Fruit fly (Drosophila melanogaster) whole organism, embryonic: Measurements from ENCODE around the gene CG42749.

Experiments used
- Abd-B ChIP-seq: fragments of 200-800 bp; sonication (Bioruptor generic); optimal IDR thresholded peaks from 2 replicates; lab custom pipeline; 2018; ENCODE audit warnings: missing biosample characterization, mild to moderate bottlenecking, missing genetic modification characterization, moderate library complexity
- Bdp1 ChIP-seq: fragments of 200-800 bp; sonication (Bioruptor generic); optimal IDR thresholded peaks from 3 replicates; lab custom pipeline; 2016; ENCODE audit warnings: missing biosample characterization, missing genetic modification characterization
- Blimp-1 ChIP-seq: fragments of 200-800 bp; sonication (Bioruptor generic); optimal IDR thresholded peaks from 3 replicates; lab custom pipeline; 2018; ENCODE audit warnings: missing biosample characterization, missing genetic modification characterization, mild to moderate bottlenecking, moderate library complexity, missing genetic modification reagents
- CG10565 ChIP-seq: fragments of 200-800 bp; sonication (Bioruptor generic); optimal IDR thresholded peaks from 3 replicates; lab custom pipeline; 2016; ENCODE audit warnings: missing biosample characterization, mild to moderate bottlenecking, missing genetic modification characterization
- CG11504 ChIP-seq: fragments of 200-800 bp; sonication (Bioruptor generic); optimal IDR thresholded peaks from 3 replicates; lab custom pipeline; 2019; ENCODE audit warnings: missing biosample characterization, mild to moderate bottlenecking, missing genetic modification characterization, moderate library complexity
- CG11695 ChIP-seq: fragments of 200-800 bp; sonication (Bioruptor generic); IDR thresholded peaks from 3 replicates; pipeline ENCODE4 v1.3.6; 2022; ENCODE audit warnings: missing biosample characterization, missing genetic modification characterization
- CG13123 ChIP-seq: fragments of 200-800 bp; sonication (Bioruptor generic); optimal IDR thresholded peaks from 2 replicates; lab custom pipeline; 2016; ENCODE audit warnings: missing biosample characterization, missing genetic modification characterization
- CG14050 ChIP-seq: fragments of 200-800 bp; sonication (Bioruptor generic); IDR thresholded peaks from 3 replicates; pipeline ENCODE4 v1.3.6; 2022; ENCODE audit warnings: missing biosample characterization, missing genetic modification characterization
- CG15011 ChIP-seq: fragments of 200-800 bp; sonication (Bioruptor generic); optimal IDR thresholded peaks from 3 replicates; lab custom pipeline; 2018; ENCODE audit warnings: missing biosample characterization, mild to moderate bottlenecking, missing genetic modification characterization
- CG15269 ChIP-seq: fragments of 200-800 bp; sonication (Bioruptor generic); optimal IDR thresholded peaks from 2 replicates; lab custom pipeline; 2018; ENCODE audit warnings: missing biosample characterization, mild to moderate bottlenecking, missing genetic modification characterization, moderate library complexity
- CG17568 ChIP-seq: fragments of 200-800 bp; sonication (Bioruptor generic); optimal IDR thresholded peaks from 2 replicates; lab custom pipeline; 2018; ENCODE audit warnings: missing biosample characterization, mild to moderate bottlenecking, missing genetic modification characterization, moderate library complexity
- CG18476 ChIP-seq: fragments of 200-800 bp; sonication (Bioruptor generic); optimal IDR thresholded peaks from 2 replicates; lab custom pipeline; 2016; ENCODE audit warnings: missing biosample characterization, mild to moderate bottlenecking, missing genetic modification characterization
- CG2712 ChIP-seq: fragments of 200-800 bp; optimal IDR thresholded peaks from 3 replicates; lab custom pipeline; 2019; ENCODE audit warnings: missing biosample characterization, mild to moderate bottlenecking, missing genetic modification characterization, moderate library complexity
- CG33557 ChIP-seq: fragments of 200-800 bp; sonication (Bioruptor generic); optimal IDR thresholded peaks from 2 replicates; lab custom pipeline; 2019; ENCODE audit warnings: missing biosample characterization, mild to moderate bottlenecking, missing genetic modification characterization, moderate library complexity
- CG34422 ChIP-seq: fragments of 200-800 bp; sonication (Bioruptor generic); IDR thresholded peaks from 3 replicates; pipeline ENCODE4 v1.3.6; 2022; ENCODE audit warnings: missing biosample characterization, missing genetic modification characterization
- CG4820 ChIP-seq: fragments of 200-800 bp; sonication (Bioruptor generic); optimal IDR thresholded peaks from 3 replicates; lab custom pipeline; 2016; ENCODE audit warnings: missing biosample characterization, missing genetic modification characterization
- CG5245 ChIP-seq: fragments of 200-800 bp; sonication (Bioruptor generic); optimal IDR thresholded peaks from 3 replicates; lab custom pipeline; 2016; ENCODE audit warnings: missing biosample characterization, missing genetic modification characterization
- CG6791 ChIP-seq: fragments of 200-800 bp; sonication (Bioruptor generic); IDR thresholded peaks from 3 replicates; pipeline ENCODE4 v1.3.6; 2022; ENCODE audit warnings: missing biosample characterization, missing genetic modification characterization; ENCODE audit not compliant: partially characterized antibody
- CG9215 ChIP-seq: fragments of 200-800 bp; sonication (Bioruptor generic); IDR thresholded peaks from 2 replicates; pipeline ENCODE4 v1.3.6; 2022; ENCODE audit warnings: missing biosample characterization, missing genetic modification characterization
- CG9817 ChIP-seq: fragments of 200-800 bp; sonication (Bioruptor generic); optimal IDR thresholded peaks from 2 replicates; lab custom pipeline; 2018; ENCODE audit warnings: missing biosample characterization, mild to moderate bottlenecking, missing genetic modification characterization, moderate library complexity
- Chrac-16 ChIP-seq: fragments of 200-800 bp; sonication (Bioruptor generic); optimal IDR thresholded peaks from 3 replicates; lab custom pipeline; 2016; ENCODE audit warnings: missing biosample characterization, missing genetic modification characterization
- Dfd ChIP-seq, 2 experiments: fragments of >200 bp; optimal IDR thresholded peaks; 2 replicates each; lab custom pipeline; 2017; ENCODE audit warnings: missing biosample characterization in 2 of 2, missing genetic modification characterization in 2 of 2
- Dip2 ChIP-seq: fragments of 200-800 bp; sonication (Bioruptor generic); IDR thresholded peaks from 2 replicates; pipeline ENCODE4 v1.3.6; 2022; ENCODE audit warnings: missing biosample characterization, missing genetic modification characterization
- Dll ChIP-seq: fragments of 200-800 bp; sonication (Bioruptor generic); IDR thresholded peaks from 4 replicates; pipeline ENCODE4 v1.3.6; 2022; ENCODE audit warnings: missing biosample characterization, missing genetic modification characterization; ENCODE audit not compliant: partially characterized antibody
- Dref ChIP-seq: fragments of 200-800 bp; sonication (Bioruptor generic); IDR thresholded peaks from 2 replicates; pipeline ENCODE4 v1.3.6; 2022; ENCODE audit warnings: missing biosample characterization, missing genetic modification characterization
- E2f2 ChIP-seq: fragments of 200-800 bp; sonication (Bioruptor generic); IDR thresholded peaks from 2 replicates; pipeline ENCODE4 v1.3.6; 2022; ENCODE audit warnings: missing biosample characterization, missing genetic modification characterization
- ERR ChIP-seq: fragments of 200-800 bp; sonication (Bioruptor generic); optimal IDR thresholded peaks from 2 replicates; lab custom pipeline; 2016; ENCODE audit warnings: missing biosample characterization, missing genetic modification characterization
- Ets65A ChIP-seq: fragments of 200-800 bp; sonication (Bioruptor generic); peaks from one replicate; lab custom pipeline; 2016; ENCODE audit warnings: missing biosample characterization, missing genetic modification characterization
- H2.0 ChIP-seq: fragments of 200-800 bp; sonication (Bioruptor generic); IDR thresholded peaks from 2 replicates; pipeline ENCODE4 v1.3.6; 2022; ENCODE audit warnings: missing biosample characterization, missing genetic modification characterization
- HmgZ ChIP-seq: fragments of 200-800 bp; sonication (Bioruptor generic); optimal IDR thresholded peaks from 2 replicates; lab custom pipeline; 2018; ENCODE audit warnings: missing biosample characterization, mild to moderate bottlenecking, missing genetic modification characterization
- Neu2 ChIP-seq: fragments of 200-800 bp; sonication (Bioruptor generic); optimal IDR thresholded peaks from 3 replicates; lab custom pipeline; 2016; ENCODE audit warnings: missing biosample characterization, missing genetic modification characterization, borderline replicate concordance
- Oaz ChIP-seq: fragments of 200-800 bp; sonication (Bioruptor generic); IDR thresholded peaks from 2 replicates; pipeline ENCODE4 v1.3.6; 2022; ENCODE audit warnings: missing biosample characterization, missing genetic modification characterization
- Oli ChIP-seq: fragments of 200-800 bp; sonication (Bioruptor generic); optimal IDR thresholded peaks from 2 replicates; lab custom pipeline; 2018; ENCODE audit warnings: missing biosample characterization, mild to moderate bottlenecking, missing genetic modification characterization, moderate library complexity
- Ptx1 ChIP-seq: fragments of 200-800 bp; sonication (Bioruptor generic); IDR thresholded peaks from 2 replicates; pipeline ENCODE4 v1.3.6; 2022; ENCODE audit warnings: missing biosample characterization, missing genetic modification characterization
- Rfx ChIP-seq: fragments of 200-800 bp; sonication (Bioruptor generic); IDR thresholded peaks from 2 replicates; pipeline ENCODE4 v1.3.6; 2022; ENCODE audit warnings: missing biosample characterization, missing genetic modification characterization
- Xrp1 ChIP-seq: fragments of 200-800 bp; sonication (Bioruptor generic); IDR thresholded peaks from 2 replicates; pipeline ENCODE4 v1.3.6; 2022; ENCODE audit warnings: missing biosample characterization, missing genetic modification characterization
- YL-1 ChIP-seq: fragments of 200-800 bp; sonication (Bioruptor generic); optimal IDR thresholded peaks from 3 replicates; lab custom pipeline; 2017; ENCODE audit warnings: missing biosample characterization, mild to moderate bottlenecking, missing genetic modification characterization
- chm ChIP-seq: fragments of 200-800 bp; sonication (Bioruptor generic); IDR thresholded peaks from 2 replicates; pipeline ENCODE4 v1.3.6; 2022; ENCODE audit warnings: missing biosample characterization, missing genetic modification characterization
- crol ChIP-seq: fragments of 200-800 bp; sonication (Bioruptor generic); IDR thresholded peaks from 2 replicates; pipeline ENCODE4 v1.3.6; 2022; ENCODE audit warnings: missing biosample characterization, missing genetic modification characterization
- dati ChIP-seq: fragments of 200-800 bp; sonication (Bioruptor generic); IDR thresholded peaks from 2 replicates; pipeline ENCODE4 v1.3.6; 2022; ENCODE audit warnings: missing biosample characterization, missing genetic modification characterization
- esg ChIP-seq: fragments of 200-800 bp; sonication (Bioruptor generic); conservative IDR thresholded peaks from 2 replicates; pipeline ENCODE4 v1.3.6; 2022; ENCODE audit warnings: missing biosample characterization, missing genetic modification characterization
- gfzf ChIP-seq: fragments of 200-800 bp; sonication (Bioruptor generic); optimal IDR thresholded peaks from 2 replicates; lab custom pipeline; 2016; ENCODE audit warnings: missing biosample characterization, mild to moderate bottlenecking, missing genetic modification characterization, moderate library complexity
- grau ChIP-seq: fragments of 200-800 bp; optimal IDR thresholded peaks from 3 replicates; lab custom pipeline; 2019; ENCODE audit warnings: missing biosample characterization, mild to moderate bottlenecking, missing genetic modification characterization, moderate library complexity
- lmd ChIP-seq: fragments of 200-800 bp; sonication (Bioruptor generic); IDR thresholded peaks from 2 replicates; pipeline ENCODE4 v1.3.6; 2022; ENCODE audit warnings: missing biosample characterization, missing genetic modification characterization
- nom ChIP-seq: fragments of 200-800 bp; sonication (Bioruptor generic); optimal IDR thresholded peaks from 2 replicates; lab custom pipeline; 2017; ENCODE audit warnings: missing biosample characterization, missing genetic modification characterization, mild to moderate bottlenecking, moderate library complexity, missing genetic modification reagents
- pnt ChIP-seq: fragments of 200-800 bp; sonication (Bioruptor generic); optimal IDR thresholded peaks from 3 replicates; lab custom pipeline; 2016; ENCODE audit warnings: missing biosample characterization, missing genetic modification characterization
- ranshi ChIP-seq: fragments of 200-800 bp; sonication (Bioruptor generic); IDR thresholded peaks from 2 replicates; pipeline ENCODE4 v1.3.6; 2022; ENCODE audit warnings: missing biosample characterization, missing genetic modification characterization
- repo ChIP-seq: fragments of 200-800 bp; sonication (Bioruptor generic); optimal IDR thresholded peaks from 2 replicates; lab custom pipeline; 2016; ENCODE audit warnings: missing biosample characterization, missing genetic modification characterization
- seq ChIP-seq: fragments of 200-800 bp; sonication (Bioruptor generic); IDR thresholded peaks from 2 replicates; pipeline ENCODE4 v1.3.6; 2022; ENCODE audit warnings: missing biosample characterization, missing genetic modification characterization
- tin ChIP-seq: fragments of 200-800 bp; sonication (Bioruptor generic); optimal IDR thresholded peaks from 3 replicates; lab custom pipeline; 2016; ENCODE audit warnings: missing biosample characterization, missing genetic modification characterization
- tio ChIP-seq: fragments of 200-800 bp; sonication (Bioruptor generic); optimal IDR thresholded peaks from 2 replicates; lab custom pipeline; 2017; ENCODE audit warnings: missing biosample characterization, missing genetic modification characterization, inconsistent platforms

Gene CG42749

DNA sequence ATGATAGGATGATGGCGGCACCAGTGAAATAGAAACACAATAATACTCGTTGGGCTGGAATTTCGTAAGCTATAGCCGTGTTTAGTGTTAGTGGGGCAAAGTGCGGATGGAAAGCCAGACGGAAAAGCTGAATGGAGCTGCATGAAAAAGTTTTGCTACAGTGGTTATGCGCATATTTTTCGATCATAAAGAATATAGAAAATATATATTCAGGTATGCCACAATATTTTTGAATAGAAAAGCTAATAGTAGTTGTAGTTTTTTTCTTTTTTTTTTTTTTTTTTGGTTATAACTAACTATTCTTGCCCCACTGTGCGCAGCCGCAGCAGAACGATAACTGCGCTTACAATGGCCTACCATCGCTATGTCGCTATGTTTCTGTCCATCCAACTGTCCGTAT, 9.4 kb upstream of the CG42749 start (continued):
- TF ChIP-seq esg (0 out of 2 replicates have a peak, but pooled peaks have one; percentile 6), CG4820 (GFP tag; lab: Kevin White, UChicago) (peak; percentile 17), nom (GFP tag; lab: Kevin White, UChicago) (no peak), repo (GFP tag; lab: Kevin White, UChicago) (no peak), Dip2 (GFP tag; lab: Robert Waterston, UW) (no peak), tin (GFP tag; lab: Kevin White, UChicago) (peak; percentile 28), Rfx (no peak; the same call in 1 of the 2 replicates), pnt (GFP tag; lab: Kevin White, UChicago) (no peak), E2f2 (GFP tag; lab: Robert Waterston, UW) (no peak), ranshi (GFP tag; lab: Robert Waterston, UW) (peak; percentile 30; the same call in 1 of the 2 replicates), Chrac-16 (GFP tag; lab: Kevin White, UChicago) (no peak), Dll (GFP tag; lab: Robert Waterston, UW) (no peak), Dfd (GFP tag; optimal IDR thresholded peaks at IDR 0.05; lab: Kevin White, UChicago) (no peak), YL-1 (GFP tag; lab: Kevin White, UChicago) (no peak), CG15011 (GFP tag; lab: Kevin White, UChicago) (no peak), Blimp-1 (GFP tag; lab: Kevin White, UChicago) (peak; percentile 4), seq (GFP tag; lab: Robert Waterston, UW) (no peak), H2.0 (no peak), Bdp1 (GFP tag; lab: Kevin White, UChicago) (no peak), CG2712 (tag; lab: Kevin White, UChicago) (peak; percentile 7), CG11695 (GFP tag; lab: Robert Waterston, UW) (peak; percentile 49; the same call in 1 of the 3 replicates), CG17568 (GFP tag; lab: Kevin White, UChicago) (no peak), Neu2 (GFP tag; lab: Kevin White, UChicago) (no peak), CG10565 (GFP tag; lab: Kevin White, UChicago) (no peak), CG5245 (GFP tag; lab: Kevin White, UChicago) (peak; percentile 3), Xrp1 (GFP tag; lab: Robert Waterston, UW) (0 out of 2 replicates have a peak, but pooled peaks have one; percentile 12), HmgZ (no peak), grau (tag; lab: Kevin White, UChicago) (peak; percentile 15), CG14050 (GFP tag; lab: Robert Waterston, UW) (0 out of 3 replicates have a peak, but pooled peaks have one; percentile 12), gfzf (GFP tag; lab: Kevin White, UChicago) (no peak), crol (GFP tag; lab: Robert Waterston, UW) (0 out of 2 replicates have a peak, but pooled peaks have one; percentile 7), tio (GFP tag; lab: Kevin White, UChicago) (no peak), lmd (GFP tag; lab: Robert Waterston, UW) (0 out of 2 replicates have a peak, but pooled peaks have one; percentile 16), dati (no peak), Dref (GFP tag; lab: Robert Waterston, UW) (no peak), CG6791 (GFP tag; lab: Robert Waterston, UW) (no peak), CG13123 (GFP tag; lab: Kevin White, UChicago) (no peak), Ptx1 (GFP tag; lab: Robert Waterston, UW) (0 out of 2 replicates have a peak, but pooled peaks have one; percentile 17), CG9215 (GFP tag; lab: Robert Waterston, UW) (no peak), Oli (no peak), CG11504 (tag; lab: Kevin White, UChicago) (peak; percentile 2), Abd-B (GFP tag; lab: Kevin White, UChicago) (no peak), Oaz (no peak), CG18476 (no peak), CG34422 (GFP tag; lab: Robert Waterston, UW) (0 out of 3 replicates have a peak, but pooled peaks have one; percentile 27), CG9817 (tag; lab: Kevin White, UChicago) (no peak), Ets65A (GFP tag; lab: Kevin White, UChicago) (peak; percentile 15), CG15269 (peak; percentile 8), CG33557 (GFP tag; lab: Kevin White, UChicago) (no peak), ERR (GFP tag; lab: Kevin White, UChicago) (no peak), chm (no peak)
